Fruit fly (Drosophila melanogaster) whole organism, wandering third instar larva: ENCODE measurements around the gene TbCMF46.

Experiments
- Abd-B ChIP-seq: fragments of >200 bp; optimal IDR thresholded peaks from 2 replicates; lab custom pipeline; 2017; ENCODE audit warnings: missing biosample characterization, missing genetic modification characterization
- CG32264 ChIP-seq: fragments of 200-800 bp; sonication (Bioruptor generic); optimal IDR thresholded peaks from 2 replicates; lab custom pipeline; 2016; ENCODE audit warnings: missing biosample characterization, missing genetic modification characterization
- CrebA ChIP-seq: fragments of 200-800 bp; sonication (Bioruptor generic); optimal IDR thresholded peaks from 2 replicates; lab custom pipeline; 2016; ENCODE audit warnings: missing biosample characterization, mild to moderate bottlenecking, missing genetic modification characterization, borderline replicate concordance
- Dif ChIP-seq: fragments of 200-275, 200-300 bp; sonication (Bioruptor generic); optimal IDR thresholded peaks from 2 replicates; lab custom pipeline; 2018; ENCODE audit warnings: missing biosample characterization, missing genetic modification characterization; ENCODE audit not compliant: partially characterized antibody
- GATAd ChIP-seq: sonication (Bioruptor generic); optimal IDR thresholded peaks from 2 replicates; lab custom pipeline; 2016; ENCODE audit warnings: missing biosample characterization, missing genetic modification characterization
- Hnf4 ChIP-seq: fragments of 200-800 bp; sonication (Bioruptor generic); optimal IDR thresholded peaks from 2 replicates; lab custom pipeline; 2016; ENCODE audit warnings: missing biosample characterization, mild to moderate bottlenecking, missing genetic modification characterization
- Hr83 ChIP-seq: fragments of 200-300 bp; sonication (Bioruptor generic); optimal IDR thresholded peaks from 2 replicates; lab custom pipeline; 2016; ENCODE audit warnings: missing biosample characterization, mild to moderate bottlenecking, missing genetic modification characterization, moderate library complexity; ENCODE audit not compliant: poor library complexity, severe bottlenecking
- Jra ChIP-seq: sonication (Bioruptor generic); optimal IDR thresholded peaks from 2 replicates; lab custom pipeline; 2016; ENCODE audit warnings: missing biosample characterization, missing genetic modification characterization
- Mio ChIP-seq: sonication (Bioruptor generic); optimal IDR thresholded peaks from 2 replicates; lab custom pipeline; 2016; ENCODE audit warnings: missing biosample characterization, missing genetic modification characterization
- Myc ChIP-seq: fragments of >200 bp; optimal IDR thresholded peaks from 2 replicates; lab custom pipeline; 2017
- N ChIP-seq: fragments of >200 bp; optimal IDR thresholded peaks from 2 replicates; lab custom pipeline; 2018; ENCODE audit warnings: missing biosample characterization, missing external identifiers, missing genetic modification characterization
- OdsH ChIP-seq: fragments of 200-800 bp; sonication (Bioruptor generic); optimal IDR thresholded peaks from 2 replicates; lab custom pipeline; 2016; ENCODE audit warnings: missing biosample characterization, mild to moderate bottlenecking, missing genetic modification characterization
- Rel ChIP-seq, 2 experiments: fragments of 200-800 bp; sonication (Bioruptor generic) in 1 of 2; optimal IDR thresholded peaks; 2 replicates in 1 of 2; 3 replicates in 1 of 2; lab custom pipeline; 2016 to 2019; ENCODE audit warnings: mild to moderate bottlenecking in 2 of 2, missing biosample characterization in 2 of 2, missing genetic modification characterization in 2 of 2, moderate library complexity in 1 of 2
- Sp1 ChIP-seq: fragments of 200-800 bp; sonication (Bioruptor generic); optimal IDR thresholded peaks from 3 replicates; lab custom pipeline; 2019; ENCODE audit warnings: missing biosample characterization, mild to moderate bottlenecking, missing genetic modification characterization, moderate library complexity
- Vsx2 ChIP-seq: fragments of 200-300, 225-300 bp; sonication (Bioruptor generic); optimal IDR thresholded peaks from 2 replicates; lab custom pipeline; 2018; ENCODE audit warnings: missing biosample characterization, missing genetic modification characterization; ENCODE audit not compliant: partially characterized antibody
- br ChIP-seq: fragments of 200-800 bp; sonication (Bioruptor generic); optimal IDR thresholded peaks from 2 replicates; lab custom pipeline; 2016; ENCODE audit warnings: missing biosample characterization, missing genetic modification characterization
- brk ChIP-seq: fragments of 200-800 bp; sonication (Bioruptor generic); optimal IDR thresholded peaks from 2 replicates; lab custom pipeline; 2016; ENCODE audit warnings: missing biosample characterization, mild to moderate bottlenecking, missing genetic modification characterization
- dl ChIP-seq, 2 experiments: fragments of 175-275, 200-275 bp in 1 of 2; fragments of 200-275 bp in 1 of 2; sonication (Bioruptor generic); optimal IDR thresholded peaks; lab custom pipeline; 2018; ENCODE audit warnings: mild to moderate bottlenecking in 2 of 2, missing biosample characterization in 2 of 2, missing genetic modification characterization in 2 of 2, moderate library complexity in 2 of 2; ENCODE audit not compliant: partially characterized antibody in 2 of 2, insufficient read depth in 1 of 2
- dmrt93B ChIP-seq: fragments of 200-800 bp; sonication (Bioruptor generic); optimal IDR thresholded peaks from 2 replicates; lab custom pipeline; 2018; ENCODE audit warnings: missing biosample characterization, mild to moderate bottlenecking, missing genetic modification characterization
- dsf ChIP-seq: sonication (Bioruptor generic); optimal IDR thresholded peaks from 2 replicates; lab custom pipeline; 2016; ENCODE audit warnings: missing biosample characterization, missing genetic modification characterization, borderline replicate concordance
- ey ChIP-seq: fragments of 200-800 bp; sonication (Bioruptor generic); optimal IDR thresholded peaks from 2 replicates; lab custom pipeline; 2016; ENCODE audit warnings: missing biosample characterization, missing genetic modification characterization
- foxo ChIP-seq, 2 experiments: fragments of 200-800 bp; sonication (Bioruptor generic); optimal IDR thresholded peaks; 2 replicates in 1 of 2; 3 replicates in 1 of 2; lab custom pipeline; 2016 to 2017; ENCODE audit warnings: missing biosample characterization in 2 of 2, missing genetic modification characterization in 2 of 2
- fru ChIP-seq: fragments of 200-800 bp; sonication (Bioruptor generic); optimal IDR thresholded peaks from 3 replicates; lab custom pipeline; 2016; ENCODE audit warnings: missing biosample characterization, mild to moderate bottlenecking, missing genetic modification characterization
- h ChIP-seq: fragments of 200-800 bp; sonication (Bioruptor generic); optimal IDR thresholded peaks from 3 replicates; lab custom pipeline; 2016; ENCODE audit warnings: missing biosample characterization, mild to moderate bottlenecking, missing genetic modification characterization
- jim ChIP-seq: fragments of 175-275, 200-325 bp; sonication (Bioruptor generic); optimal IDR thresholded peaks from 2 replicates; lab custom pipeline; 2016; ENCODE audit warnings: missing biosample characterization, mild to moderate bottlenecking, missing genetic modification characterization
- lola ChIP-seq: fragments of >200 bp; optimal IDR thresholded peaks from 2 replicates; lab custom pipeline; 2017; ENCODE audit warnings: missing biosample characterization, missing genetic modification characterization
- psq ChIP-seq: fragments of 200-800 bp; sonication (Bioruptor generic); optimal IDR thresholded peaks from 3 replicates; lab custom pipeline; 2017; ENCODE audit warnings: missing biosample characterization, mild to moderate bottlenecking, missing genetic modification characterization, moderate library complexity
- rgr ChIP-seq: fragments of 200-800 bp; sonication (Bioruptor generic); optimal IDR thresholded peaks from 3 replicates; lab custom pipeline; 2016; ENCODE audit warnings: missing biosample characterization, mild to moderate bottlenecking, missing genetic modification characterization
- sage ChIP-seq: fragments of 200-800 bp; sonication (Bioruptor generic); optimal IDR thresholded peaks from 2 replicates; lab custom pipeline; 2016; ENCODE audit warnings: missing biosample characterization, mild to moderate bottlenecking, missing genetic modification characterization
- sv ChIP-seq: fragments of 200-800 bp; sonication (Bioruptor generic); optimal IDR thresholded peaks from 3 replicates; lab custom pipeline; 2016; ENCODE audit warnings: missing biosample characterization, missing genetic modification characterization
- tai ChIP-seq: sonication (Bioruptor generic); optimal IDR thresholded peaks from 2 replicates; lab custom pipeline; 2016; ENCODE audit warnings: missing biosample characterization, missing genetic modification characterization
- usp ChIP-seq: fragments of >200 bp; optimal IDR thresholded peaks from 2 replicates; lab custom pipeline; 2017; ENCODE audit warnings: missing biosample characterization, missing genetic modification characterization
- woc ChIP-seq: sonication (Bioruptor generic); optimal IDR thresholded peaks from 2 replicates; lab custom pipeline; 2016; ENCODE audit warnings: missing biosample characterization, mild to moderate bottlenecking, missing genetic modification characterization

The TbCMF46 gene

DNA sequence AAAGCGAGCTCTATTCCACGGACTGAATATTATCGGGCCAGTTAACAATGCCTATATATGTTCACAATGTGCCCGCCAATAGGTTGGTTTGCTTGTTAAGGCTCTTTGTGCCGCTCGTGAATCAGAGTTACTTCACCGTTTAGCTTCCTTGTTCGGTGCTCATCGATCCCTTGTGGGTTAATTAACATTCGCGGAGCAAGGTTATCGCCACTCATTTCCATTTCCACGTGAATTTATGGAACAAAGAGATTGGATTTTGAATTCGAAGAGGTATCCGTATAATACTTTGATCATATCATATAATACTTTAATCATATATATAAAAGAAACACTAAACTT is 23.8 kb upstream of the TbCMF46 start:
- TF ChIP-seq h (GFP tag; lab: Kevin White, UChicago), result peak; percentile 57
- no peak for TF ChIP-seq dl (GFP tag; optimal IDR thresholded peaks at IDR 0.05; lab: Kevin White, UChicago; ENCODE audit: insufficient read depth in 1 of 2, partially characterized antibody in 2 of 2)
- TF ChIP-seq, all 38 proteins: peak for 1

DNA sequence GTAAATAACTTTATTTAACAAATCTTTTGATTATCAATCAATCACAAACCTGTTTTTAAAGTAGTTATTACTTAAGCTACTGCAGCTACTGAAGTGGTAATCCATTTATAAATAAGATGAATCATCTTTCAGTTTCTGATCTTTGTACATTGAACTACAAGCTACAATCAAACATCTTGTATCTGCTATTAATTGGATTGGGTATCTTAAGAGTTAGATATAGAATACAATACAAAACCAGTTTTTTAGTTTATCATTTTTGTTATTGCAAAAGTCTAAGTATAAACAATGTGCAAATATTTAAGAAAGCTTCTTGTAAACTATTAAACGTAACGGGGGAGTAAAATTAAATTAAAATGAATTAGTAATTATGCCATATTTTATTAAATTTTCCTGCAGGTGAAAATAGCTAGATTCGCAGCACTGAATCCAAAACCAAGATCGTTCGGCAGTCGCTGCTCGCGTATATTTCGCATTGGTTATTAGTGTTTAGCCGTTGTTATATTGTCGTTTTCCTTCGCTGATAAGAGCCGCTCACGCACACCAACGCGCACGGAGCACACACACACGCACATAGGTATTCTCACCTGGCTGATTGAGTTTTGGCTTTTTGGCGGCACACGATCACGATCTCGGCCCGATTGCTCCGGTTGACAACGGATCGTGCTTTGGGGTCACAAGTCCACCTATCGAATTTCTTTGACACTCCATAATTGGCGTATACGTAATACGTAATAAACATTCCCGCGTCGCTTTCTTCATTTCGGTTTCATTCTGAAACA is 23.3 kb upstream of the TbCMF46 start:
- TF ChIP-seq Rel (GFP tag; optimal IDR thresholded peaks at IDR 0.05; lab: Kevin White, UChicago), result peak; percentile 48
- TF ChIP-seq Rel (tag; optimal IDR thresholded peaks at IDR 0.05; lab: Kevin White, UChicago), result peak; percentile 33
- peak; percentile 40 for TF ChIP-seq woc (GFP tag; lab: Kevin White, UChicago)
- peak; percentile 85 for TF ChIP-seq h (GFP tag; lab: Kevin White, UChicago)
- no peak for TF ChIP-seq dl (GFP tag; optimal IDR thresholded peaks at IDR 0.05; lab: Kevin White, UChicago; ENCODE audit: insufficient read depth in 1 of 2, partially characterized antibody in 2 of 2)
- peak; percentile 39 for TF ChIP-seq Hnf4
- TF ChIP-seq sv (GFP tag; lab: Kevin White, UChicago), result no peak
- TF ChIP-seq lola (GFP tag; lab: Kevin White, UChicago), result no peak
- peak; percentile 42 for TF ChIP-seq Hr83 (GFP tag; lab: Kevin White, UChicago)
- TF ChIP-seq Myc (lab: Kevin White, UChicago), result peak; percentile 98

DNA sequence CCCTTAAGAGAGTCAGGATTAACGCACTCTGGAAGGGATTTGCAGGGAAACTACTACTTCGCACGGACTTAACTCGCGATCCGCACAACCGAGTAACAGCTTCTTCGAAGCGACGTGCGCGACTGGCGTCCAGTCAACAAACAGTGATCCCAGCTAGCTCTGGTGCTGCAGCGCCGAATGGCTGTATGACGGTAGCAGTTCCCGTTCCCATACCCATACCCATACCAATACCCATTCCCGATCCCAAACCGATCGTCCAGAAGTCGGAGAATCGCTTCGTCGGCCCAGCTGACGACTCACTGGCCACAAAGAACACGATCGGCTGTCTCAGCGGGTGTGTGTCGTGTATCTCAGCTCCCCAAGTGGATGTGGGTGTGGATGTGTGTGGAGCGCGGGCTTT is 22.6 kb upstream of the TbCMF46 start, which contains the start of gene CG5853:
CG5853 (minus strand) TSS at position 384 of the 400 bp plus-strand sequence.
- no peak for TF ChIP-seq CrebA
- TF ChIP-seq jim (GFP tag; lab: Kevin White, UChicago), result peak; percentile 34
- TF ChIP-seq N (GFP tag; lab: Kevin White, UChicago), result no peak
- no peak for TF ChIP-seq tai
- TF ChIP-seq dsf (GFP tag; lab: Kevin White, UChicago), result no peak
- TF ChIP-seq ey, result peak; percentile 19
- peak; percentile 47 for TF ChIP-seq Vsx2 (GFP tag; lab: Kevin White, UChicago)
- no peak for TF ChIP-seq CG32264 (GFP tag; lab: Kevin White, UChicago)
- TF ChIP-seq GATAd, result no peak
- peak; percentile 13 for TF ChIP-seq OdsH (GFP tag; lab: Kevin White, UChicago)
- peak; percentile 17 for TF ChIP-seq woc (GFP tag; lab: Kevin White, UChicago)
- peak; percentile 87 for TF ChIP-seq Dif
- peak; percentile 73 for TF ChIP-seq h (GFP tag; lab: Kevin White, UChicago)
- TF ChIP-seq rgr (GFP tag; lab: Kevin White, UChicago), result peak; percentile 59
- TF ChIP-seq fru, result peak; percentile 52
- peak; percentile 94 for TF ChIP-seq Hr83 (GFP tag; lab: Kevin White, UChicago)
- peak; percentile 46 for TF ChIP-seq br (GFP tag; lab: Kevin White, UChicago)
- peak; percentile 25 for TF ChIP-seq Jra (GFP tag; lab: Kevin White, UChicago)
- TF ChIP-seq Sp1 (GFP tag; lab: Kevin White, UChicago), result peak; percentile 36
- TF ChIP-seq sv (GFP tag; lab: Kevin White, UChicago), result no peak
- no peak for TF ChIP-seq usp (GFP tag; lab: Kevin White, UChicago)
- TF ChIP-seq sage (GFP tag; lab: Kevin White, UChicago), result no peak
- TF ChIP-seq lola (GFP tag; lab: Kevin White, UChicago), result no peak
- no peak for TF ChIP-seq Mio (GFP tag; lab: Kevin White, UChicago)
- peak in 1 of 2 experiments; percentile 29 for TF ChIP-seq foxo (GFP tag; optimal IDR thresholded peaks at IDR 0.05; lab: Kevin White, UChicago)
- TF ChIP-seq Rel (GFP tag; optimal IDR thresholded peaks at IDR 0.05; lab: Kevin White, UChicago), result peak; percentile 76
- peak; percentile 69 for TF ChIP-seq Rel (tag; optimal IDR thresholded peaks at IDR 0.05; lab: Kevin White, UChicago)
- TF ChIP-seq psq (GFP tag; lab: Kevin White, UChicago), result no peak
- TF ChIP-seq Abd-B (GFP tag; lab: Kevin White, UChicago), result no peak
- TF ChIP-seq dmrt93B (GFP tag; lab: Kevin White, UChicago), result no peak
- peak; percentile 1 for TF ChIP-seq brk (GFP tag; lab: Kevin White, UChicago)
- TF ChIP-seq Hnf4, result peak; percentile 76
- TF ChIP-seq dl (GFP tag; optimal IDR thresholded peaks at IDR 0.05; lab: Kevin White, UChicago; ENCODE audit: insufficient read depth in 1 of 2, partially characterized antibody in 2 of 2), result peak; percentile 52 to 64
